Fruit fly (Drosophila melanogaster) whole organism, wandering third instar larva: ENCODE data around the gene gfzf.

Experiments
- Abd-B ChIP-seq: fragments of >200 bp; optimal IDR thresholded peaks from 2 replicates; lab custom pipeline; 2017; ENCODE audit warnings: missing biosample characterization, missing genetic modification characterization
- CG32264 ChIP-seq: fragments of 200-800 bp; sonication (Bioruptor generic); optimal IDR thresholded peaks from 2 replicates; lab custom pipeline; 2016; ENCODE audit warnings: missing biosample characterization, missing genetic modification characterization
- CG9705 ChIP-seq: fragments of 200-800 bp; sonication (Bioruptor generic); optimal IDR thresholded peaks from 2 replicates; lab custom pipeline; 2018; ENCODE audit warnings: missing biosample characterization, mild to moderate bottlenecking, missing genetic modification characterization
- CrebA ChIP-seq: fragments of 200-800 bp; sonication (Bioruptor generic); optimal IDR thresholded peaks from 2 replicates; lab custom pipeline; 2016; ENCODE audit warnings: missing biosample characterization, mild to moderate bottlenecking, missing genetic modification characterization, borderline replicate concordance
- Dfd ChIP-seq: fragments of >200 bp; optimal IDR thresholded peaks from 2 replicates; lab custom pipeline; 2017; ENCODE audit warnings: missing biosample characterization, missing genetic modification characterization
- Dif ChIP-seq: fragments of 200-275, 200-300 bp; sonication (Bioruptor generic); optimal IDR thresholded peaks from 2 replicates; lab custom pipeline; 2018; ENCODE audit warnings: missing biosample characterization, missing genetic modification characterization; ENCODE audit not compliant: partially characterized antibody
- GATAd ChIP-seq: sonication (Bioruptor generic); optimal IDR thresholded peaks from 2 replicates; lab custom pipeline; 2016; ENCODE audit warnings: missing biosample characterization, missing genetic modification characterization
- HLH106 ChIP-seq: fragments of 200-800 bp; optimal IDR thresholded peaks from 3 replicates; lab custom pipeline; 2019; ENCODE audit warnings: missing biosample characterization, mild to moderate bottlenecking, missing genetic modification characterization, moderate library complexity
- Hnf4 ChIP-seq: fragments of 200-800 bp; sonication (Bioruptor generic); optimal IDR thresholded peaks from 2 replicates; lab custom pipeline; 2016; ENCODE audit warnings: missing biosample characterization, mild to moderate bottlenecking, missing genetic modification characterization
- Hr78 ChIP-seq: fragments of >200 bp; optimal IDR thresholded peaks from 2 replicates; lab custom pipeline; 2017; ENCODE audit warnings: missing biosample characterization, missing genetic modification characterization
- Hr83 ChIP-seq: fragments of 200-300 bp; sonication (Bioruptor generic); optimal IDR thresholded peaks from 2 replicates; lab custom pipeline; 2016; ENCODE audit warnings: missing biosample characterization, mild to moderate bottlenecking, missing genetic modification characterization, moderate library complexity; ENCODE audit not compliant: poor library complexity, severe bottlenecking
- Jra ChIP-seq: sonication (Bioruptor generic); optimal IDR thresholded peaks from 2 replicates; lab custom pipeline; 2016; ENCODE audit warnings: missing biosample characterization, missing genetic modification characterization
- Mio ChIP-seq: sonication (Bioruptor generic); optimal IDR thresholded peaks from 2 replicates; lab custom pipeline; 2016; ENCODE audit warnings: missing biosample characterization, missing genetic modification characterization
- Myc ChIP-seq: fragments of >200 bp; optimal IDR thresholded peaks from 2 replicates; lab custom pipeline; 2017
- N ChIP-seq: fragments of >200 bp; optimal IDR thresholded peaks from 2 replicates; lab custom pipeline; 2018; ENCODE audit warnings: missing biosample characterization, missing external identifiers, missing genetic modification characterization
- OdsH ChIP-seq: fragments of 200-800 bp; sonication (Bioruptor generic); optimal IDR thresholded peaks from 2 replicates; lab custom pipeline; 2016; ENCODE audit warnings: missing biosample characterization, mild to moderate bottlenecking, missing genetic modification characterization
- Rel ChIP-seq, 2 experiments: fragments of 200-800 bp; sonication (Bioruptor generic) in 1 of 2; optimal IDR thresholded peaks; 2 replicates in 1 of 2; 3 replicates in 1 of 2; lab custom pipeline; 2016 to 2019; ENCODE audit warnings: mild to moderate bottlenecking in 2 of 2, missing biosample characterization in 2 of 2, missing genetic modification characterization in 2 of 2, moderate library complexity in 1 of 2
- Sp1 ChIP-seq: fragments of 200-800 bp; sonication (Bioruptor generic); optimal IDR thresholded peaks from 3 replicates; lab custom pipeline; 2019; ENCODE audit warnings: missing biosample characterization, mild to moderate bottlenecking, missing genetic modification characterization, moderate library complexity
- Vsx2 ChIP-seq: fragments of 200-300, 225-300 bp; sonication (Bioruptor generic); optimal IDR thresholded peaks from 2 replicates; lab custom pipeline; 2018; ENCODE audit warnings: missing biosample characterization, missing genetic modification characterization; ENCODE audit not compliant: partially characterized antibody
- br ChIP-seq: fragments of 200-800 bp; sonication (Bioruptor generic); optimal IDR thresholded peaks from 2 replicates; lab custom pipeline; 2016; ENCODE audit warnings: missing biosample characterization, missing genetic modification characterization
- brk ChIP-seq: fragments of 200-800 bp; sonication (Bioruptor generic); optimal IDR thresholded peaks from 2 replicates; lab custom pipeline; 2016; ENCODE audit warnings: missing biosample characterization, mild to moderate bottlenecking, missing genetic modification characterization
- dl ChIP-seq, 2 experiments: fragments of 175-275, 200-275 bp in 1 of 2; fragments of 200-275 bp in 1 of 2; sonication (Bioruptor generic); optimal IDR thresholded peaks; lab custom pipeline; 2018; ENCODE audit warnings: mild to moderate bottlenecking in 2 of 2, missing biosample characterization in 2 of 2, missing genetic modification characterization in 2 of 2, moderate library complexity in 2 of 2; ENCODE audit not compliant: partially characterized antibody in 2 of 2, insufficient read depth in 1 of 2
- dmrt93B ChIP-seq: fragments of 200-800 bp; sonication (Bioruptor generic); optimal IDR thresholded peaks from 2 replicates; lab custom pipeline; 2018; ENCODE audit warnings: missing biosample characterization, mild to moderate bottlenecking, missing genetic modification characterization
- dsf ChIP-seq: sonication (Bioruptor generic); optimal IDR thresholded peaks from 2 replicates; lab custom pipeline; 2016; ENCODE audit warnings: missing biosample characterization, missing genetic modification characterization, borderline replicate concordance
- ey ChIP-seq: fragments of 200-800 bp; sonication (Bioruptor generic); optimal IDR thresholded peaks from 2 replicates; lab custom pipeline; 2016; ENCODE audit warnings: missing biosample characterization, missing genetic modification characterization
- foxo ChIP-seq, 2 experiments: fragments of 200-800 bp; sonication (Bioruptor generic); optimal IDR thresholded peaks; 2 replicates in 1 of 2; 3 replicates in 1 of 2; lab custom pipeline; 2016 to 2017; ENCODE audit warnings: missing biosample characterization in 2 of 2, missing genetic modification characterization in 2 of 2
- fru ChIP-seq: fragments of 200-800 bp; sonication (Bioruptor generic); optimal IDR thresholded peaks from 3 replicates; lab custom pipeline; 2016; ENCODE audit warnings: missing biosample characterization, mild to moderate bottlenecking, missing genetic modification characterization
- h ChIP-seq: fragments of 200-800 bp; sonication (Bioruptor generic); optimal IDR thresholded peaks from 3 replicates; lab custom pipeline; 2016; ENCODE audit warnings: missing biosample characterization, mild to moderate bottlenecking, missing genetic modification characterization
- jim ChIP-seq: fragments of 175-275, 200-325 bp; sonication (Bioruptor generic); optimal IDR thresholded peaks from 2 replicates; lab custom pipeline; 2016; ENCODE audit warnings: missing biosample characterization, mild to moderate bottlenecking, missing genetic modification characterization
- lola ChIP-seq: fragments of >200 bp; optimal IDR thresholded peaks from 2 replicates; lab custom pipeline; 2017; ENCODE audit warnings: missing biosample characterization, missing genetic modification characterization
- pan ChIP-seq: fragments of >200 bp; optimal IDR thresholded peaks from 2 replicates; lab custom pipeline; 2017
- psq ChIP-seq: fragments of 200-800 bp; sonication (Bioruptor generic); optimal IDR thresholded peaks from 3 replicates; lab custom pipeline; 2017; ENCODE audit warnings: missing biosample characterization, mild to moderate bottlenecking, missing genetic modification characterization, moderate library complexity
- rgr ChIP-seq: fragments of 200-800 bp; sonication (Bioruptor generic); optimal IDR thresholded peaks from 3 replicates; lab custom pipeline; 2016; ENCODE audit warnings: missing biosample characterization, mild to moderate bottlenecking, missing genetic modification characterization
- sage ChIP-seq: fragments of 200-800 bp; sonication (Bioruptor generic); optimal IDR thresholded peaks from 2 replicates; lab custom pipeline; 2016; ENCODE audit warnings: missing biosample characterization, mild to moderate bottlenecking, missing genetic modification characterization
- sv ChIP-seq: fragments of 200-800 bp; sonication (Bioruptor generic); optimal IDR thresholded peaks from 3 replicates; lab custom pipeline; 2016; ENCODE audit warnings: missing biosample characterization, missing genetic modification characterization
- tai ChIP-seq: sonication (Bioruptor generic); optimal IDR thresholded peaks from 2 replicates; lab custom pipeline; 2016; ENCODE audit warnings: missing biosample characterization, missing genetic modification characterization
- usp ChIP-seq: fragments of >200 bp; optimal IDR thresholded peaks from 2 replicates; lab custom pipeline; 2017; ENCODE audit warnings: missing biosample characterization, missing genetic modification characterization
- woc ChIP-seq: sonication (Bioruptor generic); optimal IDR thresholded peaks from 2 replicates; lab custom pipeline; 2016; ENCODE audit warnings: missing biosample characterization, mild to moderate bottlenecking, missing genetic modification characterization

Gene gfzf

dm6 chr3R:7109760-7110303 is 40.9 kb downstream of the gfzf start:
- no peak for TF ChIP-seq HLH106
- TF ChIP-seq dl (GFP tag; optimal IDR thresholded peaks at IDR 0.05; lab: Kevin White, UChicago; ENCODE audit: insufficient read depth in 1 of 2, partially characterized antibody in 2 of 2) = peak; percentile 59 to 66
- TF ChIP-seq psq (GFP tag; lab: Kevin White, UChicago) = peak; percentile 52
- no peak for TF ChIP-seq woc (GFP tag; lab: Kevin White, UChicago)
- peak; percentile 81 for TF ChIP-seq Dif (GFP tag; lab: Kevin White, UChicago)

- TF ChIP-seq sage (GFP tag; lab: Kevin White, UChicago) (peak; percentile 54), Vsx2 (GFP tag; lab: Kevin White, UChicago) (no peak), jim (GFP tag; lab: Kevin White, UChicago) (peak; percentile 59), N (GFP tag; lab: Kevin White, UChicago) (no peak), h (peak; percentile 97), CrebA (GFP tag; lab: Kevin White, UChicago) (peak; percentile 41), psq (GFP tag; lab: Kevin White, UChicago) (peak; percentile 92), dmrt93B (GFP tag; lab: Kevin White, UChicago) (peak; percentile 94), Hnf4 (peak; percentile 94), HLH106 (peak; percentile 98), tai (GFP tag; lab: Kevin White, UChicago) (no peak), Rel (GFP tag; optimal IDR thresholded peaks at IDR 0.05; lab: Kevin White, UChicago) (no peak), Rel (tag; optimal IDR thresholded peaks at IDR 0.05; lab: Kevin White, UChicago) (peak; percentile 73), Sp1 (peak; percentile 91), Dif (GFP tag; lab: Kevin White, UChicago) (no peak), Myc (lab: Kevin White, UChicago) (no peak), Jra (GFP tag; lab: Kevin White, UChicago) (peak; percentile 94), ey (GFP tag; lab: Kevin White, UChicago) (peak; percentile 96), CG32264 (peak; percentile 81), Mio (GFP tag; lab: Kevin White, UChicago) (no peak), brk (peak; percentile 91), br (GFP tag; lab: Kevin White, UChicago) (peak; percentile 92), Hr78 (no peak), usp (GFP tag; lab: Kevin White, UChicago) (no peak), foxo (GFP tag; optimal IDR thresholded peaks at IDR 0.05; lab: Kevin White, UChicago) (peak in 1 of 2 experiments; percentile 97), rgr (GFP tag; lab: Kevin White, UChicago) (peak; percentile 96), dl (GFP tag; optimal IDR thresholded peaks at IDR 0.05; lab: Kevin White, UChicago; ENCODE audit: insufficient read depth in 1 of 2, partially characterized antibody in 2 of 2) (peak in 1 of 2 experiments; percentile 18), pan (lab: Kevin White, UChicago) (no peak), GATAd (peak; percentile 78), Abd-B (no peak), Dfd (GFP tag; lab: Kevin White, UChicago) (no peak), CG9705 (GFP tag; lab: Kevin White, UChicago) (peak; percentile 91), Hr83 (GFP tag; lab: Kevin White, UChicago) (no peak), dsf (GFP tag; lab: Kevin White, UChicago) (peak; percentile 74), OdsH (GFP tag; lab: Kevin White, UChicago) (peak; percentile 98), fru (GFP tag; lab: Kevin White, UChicago) (peak; percentile 96), woc (GFP tag; lab: Kevin White, UChicago) (peak; percentile 96), lola (GFP tag; lab: Kevin White, UChicago) (no peak), sv (GFP tag; lab: Kevin White, UChicago) (peak; percentile 91)
These were observed 42.0 kb downstream of the gfzf start for dm6 chr3R:7108589-7109312.
